Worm (Caenorhabditis elegans): Measurements from ENCODE around the gene ZK829.3.

ce11 chrIV:11914260-11914836 is 31.2 kb downstream of the ZK829.3 start:
- no peak for TF ChIP-seq B0310.2 (tag; optimal IDR thresholded peaks at IDR 0.05)
- no peak for TF ChIP-seq aly-1 (tag; optimal IDR thresholded peaks at IDR 0.05)
- no peak for TF ChIP-seq ama-1 (optimal IDR thresholded peaks at IDR 0.05)
